Fruit fly (Drosophila melanogaster): ENCODE results near the gene CG14280.

- TF ChIP-seq CG7045 (GFP tag; optimal IDR thresholded peaks at IDR 0.05) (no peak), kay (GFP tag; ENCODE audit: borderline replicate concordance) (no peak), CG5204 (GFP tag; optimal IDR thresholded peaks at IDR 0.05) (no peak), CG11617 (GFP tag; optimal IDR thresholded peaks at IDR 0.05) (no peak), CG12768 (GFP tag; optimal IDR thresholded peaks at IDR 0.05) (no peak), CG7101 (tag; optimal IDR thresholded peaks at IDR 0.05) (no peak), Crg-1 (GFP tag; optimal IDR thresholded peaks at IDR 0.05) (no peak), tj (GFP tag; optimal IDR thresholded peaks at IDR 0.05) (no peak), CG1620 (GFP tag; optimal IDR thresholded peaks at IDR 0.05) (no peak)
Measured at dm6 chr3R:19264789-19265188, 8.2 kb downstream of the CG14280 start.

All from whole organism, adult.